Fruit fly (Drosophila melanogaster) whole organism: ENCODE results near the gene CG9664.

ENCODE experiments used
- Dll ChIP-seq: fragments of >200 bp; optimal IDR thresholded peaks from 2 replicates; lab custom pipeline; 2017
- usp ChIP-seq: fragments of >200 bp; optimal IDR thresholded peaks from 2 replicates; lab custom pipeline; 2017; ENCODE audit warnings: missing biosample characterization, missing genetic modification characterization, mixed read lengths

- TF ChIP-seq usp (GFP tag; lab: Kevin White, UChicago) (no peak), Dll (lab: Kevin White, UChicago) (no peak)
These were observed 9.4 kb upstream of the CG9664 start, which contains the start of gene CG3277 for dm6 chr2L:3303893-3304292.
